Fruit fly (Drosophila melanogaster) whole organism, pupa: ENCODE measurements around the gene kst.

ENCODE experiments used
- CG10348 ChIP-seq: fragments of 200-800 bp; sonication (Bioruptor generic); IDR thresholded peaks from 2 replicates; pipeline ENCODE4 v1.3.6; 2022; ENCODE audit warnings: missing biosample characterization, missing genetic modification characterization
- CG12605 ChIP-seq: fragments of 200-800 bp; sonication (Bioruptor generic); IDR thresholded peaks from 2 replicates; pipeline ENCODE4 v1.3.6; 2022; ENCODE audit warnings: missing biosample characterization, missing genetic modification characterization
- CG13204 ChIP-seq: fragments of 200-800 bp; sonication (Bioruptor generic); optimal IDR thresholded peaks from 2 replicates; lab custom pipeline; 2018; ENCODE audit warnings: missing biosample characterization, mild to moderate bottlenecking, missing genetic modification characterization, moderate library complexity
- CG14655 ChIP-seq: fragments of 200-800 bp; sonication (Bioruptor generic); optimal IDR thresholded peaks from 3 replicates; lab custom pipeline; 2017; ENCODE audit warnings: mild to moderate bottlenecking, missing biosample characterization, missing genetic modification reagents, missing genetic modification characterization
- CG17806 ChIP-seq: fragments of 200-800 bp; sonication (Bioruptor generic); optimal IDR thresholded peaks from 2 replicates; lab custom pipeline; 2018; ENCODE audit warnings: missing biosample characterization, mild to moderate bottlenecking, missing genetic modification characterization, moderate library complexity
- CG32121 ChIP-seq: fragments of 200-800 bp; sonication (Bioruptor generic); IDR thresholded peaks from 2 replicates; pipeline ENCODE4 v1.3.6; 2022; ENCODE audit warnings: missing biosample characterization, missing genetic modification characterization
- CG4496 ChIP-seq: fragments of 200-800 bp; sonication (Bioruptor generic); IDR thresholded peaks from 3 replicates; pipeline ENCODE4 v1.3.6; 2022; ENCODE audit warnings: missing biosample characterization, missing genetic modification characterization
- CG8301 ChIP-seq: fragments of 200-800 bp; sonication (Bioruptor generic); optimal IDR thresholded peaks from 2 replicates; lab custom pipeline; 2018; ENCODE audit warnings: missing biosample characterization, mild to moderate bottlenecking, missing genetic modification characterization
- D1 ChIP-seq: fragments of 200-800 bp; sonication (Bioruptor generic); optimal IDR thresholded peaks from 2 replicates; lab custom pipeline; 2018; ENCODE audit warnings: missing biosample characterization, mild to moderate bottlenecking, missing genetic modification characterization, moderate library complexity
- EcR ChIP-seq: fragments of 200-800 bp; sonication (Bioruptor generic); optimal IDR thresholded peaks from 3 replicates; lab custom pipeline; 2019; ENCODE audit warnings: missing biosample characterization, missing genetic modification characterization, mild to moderate bottlenecking, moderate library complexity, missing genetic modification reagents
- Ets98B ChIP-seq: fragments of 200-800 bp; sonication (Bioruptor generic); IDR thresholded peaks from 2 replicates; pipeline ENCODE4 v1.3.6; 2022; ENCODE audit warnings: missing biosample characterization, missing genetic modification characterization
- gl ChIP-seq: fragments of 200-800 bp; sonication (Bioruptor generic); optimal IDR thresholded peaks from 2 replicates; lab custom pipeline; 2018; ENCODE audit warnings: missing biosample characterization, mild to moderate bottlenecking, missing genetic modification characterization

dm6 chr3L:3291159-3291558 is 45.5 kb upstream of the kst start, which contains the start of gene CG12009:
- TF ChIP-seq gl (tag; lab: Kevin White, UChicago) (no peak), CG4496 (no peak), CG12605 (GFP tag; lab: Robert Waterston, UW) (no peak), CG8301 (tag; lab: Kevin White, UChicago) (no peak), Ets98B (GFP tag; lab: Robert Waterston, UW) (no peak), CG17806 (tag; lab: Kevin White, UChicago) (no peak), CG10348 (GFP tag; lab: Robert Waterston, UW) (no peak), CG13204 (GFP tag; lab: Kevin White, UChicago) (no peak), CG32121 (GFP tag; lab: Robert Waterston, UW) (no peak), CG14655 (no peak), EcR (no peak), D1 (no peak)
